Fruit fly (Drosophila melanogaster) S2 (cell line): ENCODE measurements around the gene mus312.

Source experiments
- CG8478 ChIP-seq: fragments of >200 bp; optimal IDR thresholded peaks from 2 replicates; lab custom pipeline; 2018
- CTCF ChIP-seq, 2 experiments: fragments of >200 bp; optimal IDR thresholded peaks; 2 replicates each; lab custom pipeline; 2018

DNA sequence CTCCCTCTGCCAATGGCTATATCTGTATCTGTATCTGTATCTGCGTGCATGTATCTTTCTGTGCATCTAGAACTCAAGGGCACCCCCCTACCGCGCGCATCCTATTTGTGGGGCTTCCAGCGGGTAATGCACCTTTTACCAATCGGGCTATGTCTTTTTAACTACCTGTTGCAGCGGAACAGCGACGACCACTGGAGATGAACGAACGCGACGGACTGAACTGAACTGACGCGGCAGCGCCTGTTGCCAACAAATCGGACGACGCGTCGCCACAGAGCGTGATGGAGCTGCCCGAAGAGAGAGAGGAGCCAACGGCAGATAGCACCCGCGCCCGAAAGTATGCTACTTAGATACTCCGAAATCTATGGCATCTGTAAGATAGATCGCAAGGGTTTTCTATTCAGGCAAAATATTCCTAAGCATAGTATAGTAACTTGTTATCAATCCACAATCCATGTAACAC lies 16.1 kb downstream of the mus312 start, which contains the start of gene Cln7:
- TF ChIP-seq CG8478 (lab: Kevin White, UChicago) (no peak), CTCF (optimal IDR thresholded peaks at IDR 0.05; lab: Kevin White, UChicago) (no peak)
